Fruit fly (Drosophila melanogaster) whole organism, pupa: ENCODE data around the gene CG5112.

Experiments used
- CG10348 ChIP-seq: fragments of 200-800 bp; sonication (Bioruptor generic); IDR thresholded peaks from 2 replicates; pipeline ENCODE4 v1.3.6; 2022; ENCODE audit warnings: missing biosample characterization, missing genetic modification characterization
- CG12605 ChIP-seq: fragments of 200-800 bp; sonication (Bioruptor generic); IDR thresholded peaks from 2 replicates; pipeline ENCODE4 v1.3.6; 2022; ENCODE audit warnings: missing biosample characterization, missing genetic modification characterization
- CG13204 ChIP-seq: fragments of 200-800 bp; sonication (Bioruptor generic); optimal IDR thresholded peaks from 2 replicates; lab custom pipeline; 2018; ENCODE audit warnings: missing biosample characterization, mild to moderate bottlenecking, missing genetic modification characterization, moderate library complexity
- CG14655 ChIP-seq: fragments of 200-800 bp; sonication (Bioruptor generic); optimal IDR thresholded peaks from 3 replicates; lab custom pipeline; 2017; ENCODE audit warnings: mild to moderate bottlenecking, missing biosample characterization, missing genetic modification reagents, missing genetic modification characterization
- CG17806 ChIP-seq: fragments of 200-800 bp; sonication (Bioruptor generic); optimal IDR thresholded peaks from 2 replicates; lab custom pipeline; 2018; ENCODE audit warnings: missing biosample characterization, mild to moderate bottlenecking, missing genetic modification characterization, moderate library complexity
- CG32121 ChIP-seq: fragments of 200-800 bp; sonication (Bioruptor generic); IDR thresholded peaks from 2 replicates; pipeline ENCODE4 v1.3.6; 2022; ENCODE audit warnings: missing biosample characterization, missing genetic modification characterization
- CG34367 ChIP-seq: fragments of 200-800 bp; sonication (Bioruptor generic); optimal IDR thresholded peaks from 2 replicates; lab custom pipeline; 2018; ENCODE audit warnings: missing biosample characterization, mild to moderate bottlenecking, missing genetic modification characterization
- CG4496 ChIP-seq: fragments of 200-800 bp; sonication (Bioruptor generic); IDR thresholded peaks from 3 replicates; pipeline ENCODE4 v1.3.6; 2022; ENCODE audit warnings: missing biosample characterization, missing genetic modification characterization
- CG8301 ChIP-seq: fragments of 200-800 bp; sonication (Bioruptor generic); optimal IDR thresholded peaks from 2 replicates; lab custom pipeline; 2018; ENCODE audit warnings: missing biosample characterization, mild to moderate bottlenecking, missing genetic modification characterization
- EcR ChIP-seq: fragments of 200-800 bp; sonication (Bioruptor generic); optimal IDR thresholded peaks from 3 replicates; lab custom pipeline; 2019; ENCODE audit warnings: missing biosample characterization, missing genetic modification characterization, mild to moderate bottlenecking, moderate library complexity, missing genetic modification reagents
- Pif1A ChIP-seq: fragments of 200-800 bp; sonication (Bioruptor generic); optimal IDR thresholded peaks from 3 replicates; lab custom pipeline; 2016; ENCODE audit warnings: missing biosample characterization, missing genetic modification characterization
- Pif1B ChIP-seq: fragments of 200-800 bp; sonication (Bioruptor generic); optimal IDR thresholded peaks from 3 replicates; lab custom pipeline; 2016; ENCODE audit warnings: missing biosample characterization, missing genetic modification characterization
- fd96Ca ChIP-seq: fragments of 200-800 bp; sonication (Bioruptor generic); IDR thresholded peaks from 3 replicates; pipeline ENCODE4 v1.3.6; 2022; ENCODE audit warnings: missing biosample characterization, missing genetic modification characterization

CG5112 gene

dm6 chr3R:25539132-25539531 lies 47.9 kb downstream of the CG5112 start:
- TF ChIP-seq CG12605 (GFP tag; lab: Robert Waterston, UW) (no peak), CG32121 (GFP tag; lab: Robert Waterston, UW) (no peak), CG34367 (no peak), CG14655 (GFP tag; lab: Kevin White, UChicago) (no peak), CG8301 (tag; lab: Kevin White, UChicago) (no peak), CG4496 (GFP tag; lab: Robert Waterston, UW) (no peak), fd96Ca (no peak), CG13204 (no peak), CG17806 (tag; lab: Kevin White, UChicago) (no peak), Pif1B (GFP tag; lab: Kevin White, UChicago) (no peak), EcR (GFP tag; lab: Kevin White, UChicago) (no peak), CG10348 (GFP tag; lab: Robert Waterston, UW) (no peak), Pif1A (GFP tag; lab: Kevin White, UChicago) (no peak)
